Worm (Caenorhabditis elegans): Measurements from ENCODE around the gene fog-2.

DNA sequence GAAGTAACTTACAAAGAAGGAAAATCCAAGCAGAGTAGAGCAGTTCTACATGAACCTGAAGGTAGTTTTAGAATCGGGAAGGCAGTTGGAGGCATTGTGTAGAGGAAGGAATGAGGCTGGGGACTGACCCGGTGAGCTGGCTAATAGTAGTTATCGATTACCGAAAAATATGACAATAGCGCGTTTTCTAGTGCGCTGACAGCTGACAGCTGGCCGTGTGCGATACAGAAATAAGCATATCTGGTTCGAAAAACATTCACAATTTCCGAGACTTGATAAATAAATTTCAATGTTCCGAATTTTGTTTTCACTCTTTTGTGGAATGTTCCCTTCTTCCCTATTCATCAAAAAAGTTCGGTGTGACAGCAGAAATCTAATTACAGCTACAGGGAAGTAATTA, 7.0 kb downstream of the fog-2 start, which contains the start of the genes fbxb-59 and srbc-34:
- TF ChIP-seq egl-27 (tag; optimal IDR thresholded peaks at IDR 0.05) = no peak
- TF ChIP-seq unc-62 (GFP tag; optimal IDR thresholded peaks at IDR 0.05) = no peak
- TF ChIP-seq pqm-1 (tag; optimal IDR thresholded peaks at IDR 0.05) = no peak
- no peak for TF ChIP-seq ceh-16 (tag; optimal IDR thresholded peaks at IDR 0.05)
- TF ChIP-seq ztf-11 (tag; optimal IDR thresholded peaks at IDR 0.05) = no peak
- TF ChIP-seq nfya-1 (tag; optimal IDR thresholded peaks at IDR 0.05; ENCODE audit: insufficient read depth) = no peak
